Fruit fly (Drosophila melanogaster): Measurements from ENCODE around the gene CG43348.
A peak's percentile ranks its signal among the peaks of the same experiment; 100 is the strongest.

Gene CG43348

dm6 chr2L:1166326-1166725 lies 32.9 kb upstream of the CG43348 start, which contains the start of gene CG14341 (continued):
- TF ChIP-seq disco-r (GFP tag; optimal IDR thresholded peaks at IDR 0.05) (no peak), CG15011 (GFP tag; optimal IDR thresholded peaks at IDR 0.05) (no peak), odd (GFP tag; optimal IDR thresholded peaks at IDR 0.05) (no peak), CG11723 (GFP tag; optimal IDR thresholded peaks at IDR 0.05) (no peak), jumu (GFP tag; optimal IDR thresholded peaks at IDR 0.05) (no peak), Opbp (GFP tag; IDR thresholded peaks at IDR 0.05; ENCODE audit: partially characterized antibody) (no peak), Sox102F (GFP tag; optimal IDR thresholded peaks at IDR 0.05) (no peak), CG7786 (GFP tag; optimal IDR thresholded peaks at IDR 0.05) (no peak), CG6791 (GFP tag; IDR thresholded peaks at IDR 0.05; ENCODE audit: partially characterized antibody) (no peak), zfh2 (GFP tag; optimal IDR thresholded peaks at IDR 0.05) (no peak), wor (GFP tag; IDR thresholded peaks at IDR 0.05) (no peak), al (GFP tag; IDR thresholded peaks at IDR 0.05) (no peak), Asciz (GFP tag; optimal IDR thresholded peaks at IDR 0.05) (no peak), CG9797 (GFP tag; optimal IDR thresholded peaks at IDR 0.05) (no peak), ase (GFP tag; IDR thresholded peaks at IDR 0.05) (no peak), ac (GFP tag; optimal IDR thresholded peaks at IDR 0.05) (no peak), dpn (GFP tag; optimal IDR thresholded peaks at IDR 0.05) (no peak), salm (tag; optimal IDR thresholded peaks at IDR 0.05) (no peak), eve (GFP tag; optimal IDR thresholded peaks at IDR 0.05) (no peak), B-H2 (GFP tag; optimal IDR thresholded peaks at IDR 0.05) (no peak), Stat92E (GFP tag; optimal IDR thresholded peaks at IDR 0.05) (no peak), CG17612 (GFP tag; IDR thresholded peaks at IDR 0.05) (no peak), HmgZ (tag; optimal IDR thresholded peaks at IDR 0.05) (no peak), CG13424 (tag; optimal IDR thresholded peaks at IDR 0.05) (no peak), dimm (GFP tag; IDR thresholded peaks at IDR 0.05) (no peak), CG3995 (GFP tag; optimal IDR thresholded peaks at IDR 0.05) (no peak), CG11085 (GFP tag; IDR thresholded peaks at IDR 0.05) (no peak), CG10565 (GFP tag; optimal IDR thresholded peaks at IDR 0.05) (no peak), Gug (GFP tag; IDR thresholded peaks at IDR 0.05) (no peak), HLH4C (GFP tag; IDR thresholded peaks at IDR 0.05; ENCODE audit: partially characterized antibody) (peak; percentile 59; the same call in 2 of the 3 replicates), MTF-1 (GFP tag; optimal IDR thresholded peaks at IDR 0.05; ENCODE audit: borderline replicate concordance) (no peak), CG1529 (GFP tag; optimal IDR thresholded peaks at IDR 0.05) (no peak), Med (GFP tag) (peak; percentile 21), CG13287 (GFP tag; IDR thresholded peaks at IDR 0.05; ENCODE audit: partially characterized antibody) (peak; percentile 59), BEAF-32 (GFP tag; optimal IDR thresholded peaks at IDR 0.05) (peak; percentile 35), stwl (tag; optimal IDR thresholded peaks at IDR 0.05) (peak; percentile 53), esg (GFP tag; conservative IDR thresholded peaks at IDR 0.05) (no peak), CG12659 (GFP tag; optimal IDR thresholded peaks at IDR 0.05) (peak; percentile 2), CG6689 (GFP tag; IDR thresholded peaks at IDR 0.05) (no peak), sisA (GFP tag; IDR thresholded peaks at IDR 0.05) (no peak), CG10274 (GFP tag; optimal IDR thresholded peaks at IDR 0.05) (no peak), ind (GFP tag; optimal IDR thresholded peaks at IDR 0.05) (no peak), CG13296 (GFP tag; optimal IDR thresholded peaks at IDR 0.05) (no peak), CG3847 (GFP tag; IDR thresholded peaks at IDR 0.05) (no peak), sd (tag; optimal IDR thresholded peaks at IDR 0.05) (no peak), mirr (GFP tag; optimal IDR thresholded peaks at IDR 0.05) (no peak), jing (GFP tag; optimal IDR thresholded peaks at IDR 0.05) (no peak), lbe (GFP tag; optimal IDR thresholded peaks at IDR 0.05) (no peak), sens-2 (GFP tag; IDR thresholded peaks at IDR 0.05) (no peak), sr (GFP tag; IDR thresholded peaks at IDR 0.05) (no peak), so (GFP tag; IDR thresholded peaks at IDR 0.05) (no peak), trh (GFP tag; optimal IDR thresholded peaks at IDR 0.05) (no peak)

All from whole organism, embryonic.